Worm (Caenorhabditis elegans) whole organism, L4 larva: ENCODE measurements around the gene spp-2.

Experiments
- ceh-28 ChIP-seq: fragments of 150-350 bp; optimal IDR thresholded peaks from 2 replicates; lab custom pipeline; 2014; ENCODE audit warnings: missing biosample characterization, missing genetic modification reagents, missing genetic modification characterization
- madf-5 ChIP-seq, 2 experiments: fragments of 200-800 bp; sonication (Bioruptor generic); IDR thresholded peaks; 2 replicates each; pipeline ENCODE4 v1.3.6; 2022; ENCODE audit warnings: missing compliant biosample characterization in 2 of 2, missing genetic modification characterization in 2 of 2
- nhr-102 ChIP-seq: sonication (generic microtip); optimal IDR thresholded peaks from 2 replicates; lab custom pipeline; 2016; ENCODE audit warnings: mild to moderate bottlenecking, missing genetic modification characterization, moderate library complexity, missing compliant biosample characterization
- nhr-76 ChIP-seq: fragments of 150-350 bp; optimal IDR thresholded peaks from 2 replicates; lab custom pipeline; 2014; ENCODE audit warnings: missing biosample characterization, missing genetic modification characterization
- set-16 ChIP-seq: fragments of 200-800 bp; sonication (Bioruptor generic); IDR thresholded peaks from 2 replicates; pipeline ENCODE4 v1.3.6; 2022; ENCODE audit warnings: missing genetic modification reagents, missing genetic modification characterization, missing compliant biosample characterization
- spr-3 ChIP-seq: fragments of 200-800 bp; sonication (Bioruptor generic); optimal IDR thresholded peaks from 2 replicates; lab custom pipeline; 2018; ENCODE audit warnings: mild to moderate bottlenecking, missing genetic modification characterization, missing compliant biosample characterization

spp-2 gene

ce11 chrX:7269379-7269778 is 47.2 kb downstream of the spp-2 start, which contains the start of gene grd-7:
Gene grd-7, minus strand, starts transcription at chrX:7269479.
- TF ChIP-seq set-16 (GFP tag; lab: Robert Waterston, UW): 0 out of 2 replicates have a peak, but pooled peaks have one; percentile 38
- no peak for TF ChIP-seq spr-3 (GFP tag; lab: Kevin White, UChicago)
- no peak for TF ChIP-seq nhr-76 (tag; lab: Kevin White, UChicago)

- TF ChIP-seq nhr-102 (tag; lab: Kevin White, UChicago): no peak
- no peak for TF ChIP-seq ceh-28 (tag; lab: Kevin White, UChicago)
- TF ChIP-seq set-16 (GFP tag; lab: Robert Waterston, UW): peak; percentile 92
- no peak for TF ChIP-seq madf-5 (GFP tag; IDR thresholded peaks at IDR 0.05; lab: Robert Waterston, UW)
Observed at ce11 chrX:7268965-7269364, 47.7 kb downstream of the spp-2 start.
